Fruit fly (Drosophila melanogaster) whole organism, embryonic: Measurements from ENCODE around the gene ninaB.

Source experiments
- Ada2b ChIP-seq: fragments of 200-800 bp; sonication (Bioruptor generic); IDR thresholded peaks from 2 replicates; pipeline ENCODE4 v1.3.6; 2022; ENCODE audit warnings: missing biosample characterization, missing genetic modification characterization
- Atf3 ChIP-seq: fragments of 200-800 bp; sonication (Bioruptor generic); optimal IDR thresholded peaks from 3 replicates; lab custom pipeline; 2016; ENCODE audit warnings: missing biosample characterization, missing genetic modification characterization
- CG10147 ChIP-seq: fragments of 200-800 bp; sonication (Bioruptor generic); optimal IDR thresholded peaks from 2 replicates; lab custom pipeline; 2019; ENCODE audit warnings: missing biosample characterization, mild to moderate bottlenecking, missing genetic modification characterization, moderate library complexity
- CG10321 ChIP-seq: fragments of 200-800 bp; sonication (Bioruptor generic); IDR thresholded peaks from 2 replicates; pipeline ENCODE4 v1.3.6; 2022; ENCODE audit warnings: missing biosample characterization, missing genetic modification characterization
- CG10979 ChIP-seq: fragments of 200-800 bp; sonication (Bioruptor generic); optimal IDR thresholded peaks from 2 replicates; lab custom pipeline; 2018; ENCODE audit warnings: missing biosample characterization, mild to moderate bottlenecking, missing genetic modification characterization, moderate library complexity
- CG11398 ChIP-seq: fragments of 200-800 bp; sonication (Bioruptor generic); optimal IDR thresholded peaks from 2 replicates; lab custom pipeline; 2016; ENCODE audit warnings: missing biosample characterization, missing genetic modification characterization
- CG11695 ChIP-seq: fragments of 200-800 bp; sonication (Bioruptor generic); IDR thresholded peaks from 3 replicates; pipeline ENCODE4 v1.3.6; 2022; ENCODE audit warnings: missing biosample characterization, missing genetic modification characterization
- CG12942 ChIP-seq: fragments of 200-800 bp; sonication (Bioruptor generic); optimal IDR thresholded peaks from 3 replicates; lab custom pipeline; 2016; ENCODE audit warnings: missing biosample characterization, missing genetic modification characterization
- CG13624 ChIP-seq: fragments of 200-800 bp; sonication (Bioruptor generic); optimal IDR thresholded peaks from 2 replicates; lab custom pipeline; 2016; ENCODE audit warnings: missing biosample characterization, missing genetic modification characterization
- CG14050 ChIP-seq: fragments of 200-800 bp; sonication (Bioruptor generic); IDR thresholded peaks from 3 replicates; pipeline ENCODE4 v1.3.6; 2022; ENCODE audit warnings: missing biosample characterization, missing genetic modification characterization
- CG14965 ChIP-seq: fragments of 200-800 bp; sonication (Bioruptor generic); optimal IDR thresholded peaks from 2 replicates; lab custom pipeline; 2016; ENCODE audit warnings: missing biosample characterization, missing genetic modification characterization, borderline replicate concordance
- CG1647 ChIP-seq: fragments of 200-800 bp; sonication (Bioruptor generic); optimal IDR thresholded peaks from 3 replicates; lab custom pipeline; 2016; ENCODE audit warnings: missing biosample characterization, missing genetic modification characterization
- CG16813 ChIP-seq: fragments of 200-800 bp; sonication (Bioruptor generic); IDR thresholded peaks from 3 replicates; pipeline ENCODE4 v1.3.6; 2022; ENCODE audit warnings: missing biosample characterization, missing genetic modification characterization; ENCODE audit not compliant: partially characterized antibody
- CG17385 ChIP-seq: fragments of 200-800 bp; sonication (Bioruptor generic); optimal IDR thresholded peaks from 3 replicates; lab custom pipeline; 2018; ENCODE audit warnings: missing biosample characterization, mild to moderate bottlenecking, missing genetic modification characterization
- CG17612 ChIP-seq: fragments of 200-800 bp; sonication (Bioruptor generic); IDR thresholded peaks from 2 replicates; pipeline ENCODE4 v1.3.6; 2022; ENCODE audit warnings: missing biosample characterization, missing genetic modification characterization
- CG30020 ChIP-seq: fragments of 200-800 bp; optimal IDR thresholded peaks from 2 replicates; lab custom pipeline; 2019; ENCODE audit warnings: missing biosample characterization, mild to moderate bottlenecking, missing genetic modification characterization, moderate library complexity
- CG4424 ChIP-seq: fragments of 200-800 bp; sonication (Bioruptor generic); optimal IDR thresholded peaks from 3 replicates; lab custom pipeline; 2016; ENCODE audit warnings: missing biosample characterization, missing genetic modification characterization
- CG4707 ChIP-seq: fragments of 200-800 bp; sonication (Bioruptor generic); optimal IDR thresholded peaks from 2 replicates; lab custom pipeline; 2018; ENCODE audit warnings: missing biosample characterization, mild to moderate bottlenecking, missing genetic modification characterization, moderate library complexity
- CG5245 ChIP-seq: fragments of 200-800 bp; sonication (Bioruptor generic); optimal IDR thresholded peaks from 3 replicates; lab custom pipeline; 2016; ENCODE audit warnings: missing biosample characterization, missing genetic modification characterization
- CG6689 ChIP-seq: fragments of 200-800 bp; sonication (Bioruptor generic); IDR thresholded peaks from 2 replicates; pipeline ENCODE4 v1.3.6; 2022; ENCODE audit warnings: missing biosample characterization, missing genetic modification characterization
- CG6854 ChIP-seq: fragments of 200-800 bp; sonication (Bioruptor generic); optimal IDR thresholded peaks from 3 replicates; lab custom pipeline; 2017; ENCODE audit warnings: missing biosample characterization, mild to moderate bottlenecking, missing genetic modification characterization
- CG9817 ChIP-seq: fragments of 200-800 bp; sonication (Bioruptor generic); optimal IDR thresholded peaks from 2 replicates; lab custom pipeline; 2018; ENCODE audit warnings: missing biosample characterization, mild to moderate bottlenecking, missing genetic modification characterization, moderate library complexity
- Dek ChIP-seq: fragments of 200-800 bp; sonication (Bioruptor generic); optimal IDR thresholded peaks from 3 replicates; lab custom pipeline; 2019; ENCODE audit warnings: missing biosample characterization, mild to moderate bottlenecking, missing genetic modification characterization, moderate library complexity
- Dfd ChIP-seq, 2 experiments: fragments of >200 bp; optimal IDR thresholded peaks; 2 replicates each; lab custom pipeline; 2017; ENCODE audit warnings: missing biosample characterization in 2 of 2, missing genetic modification characterization in 2 of 2
- Drgx ChIP-seq: fragments of 200-800 bp; sonication (Bioruptor generic); IDR thresholded peaks from 2 replicates; pipeline ENCODE4 v1.3.6; 2022; ENCODE audit warnings: missing biosample characterization, missing genetic modification characterization
- ERR ChIP-seq: fragments of 200-800 bp; sonication (Bioruptor generic); optimal IDR thresholded peaks from 2 replicates; lab custom pipeline; 2016; ENCODE audit warnings: missing biosample characterization, missing genetic modification characterization
- NK7.1 ChIP-seq: fragments of 200-800 bp; sonication (Bioruptor generic); optimal IDR thresholded peaks from 3 replicates; lab custom pipeline; 2016; ENCODE audit warnings: missing biosample characterization, missing genetic modification characterization
- Pdp1 ChIP-seq, 2 experiments: fragments of 200-800 bp; sonication (Bioruptor generic); optimal IDR thresholded peaks; 3 replicates each; lab custom pipeline; 2016; ENCODE audit warnings: missing biosample characterization in 2 of 2, missing genetic modification characterization in 2 of 2, mild to moderate bottlenecking in 1 of 2, moderate library complexity in 1 of 2
- Sox102F ChIP-seq: fragments of 200-800 bp; sonication (Bioruptor generic); optimal IDR thresholded peaks from 2 replicates; lab custom pipeline; 2018; ENCODE audit warnings: missing biosample characterization, mild to moderate bottlenecking, missing genetic modification characterization, moderate library complexity
- Sry-δ ChIP-seq: fragments of 200-800 bp; sonication (Bioruptor generic); optimal IDR thresholded peaks from 2 replicates; lab custom pipeline; 2016; ENCODE audit warnings: missing biosample characterization, missing genetic modification characterization
- Ssrp ChIP-seq: fragments of 200-800 bp; sonication (Bioruptor generic); optimal IDR thresholded peaks from 2 replicates; lab custom pipeline; 2018; ENCODE audit warnings: missing biosample characterization, mild to moderate bottlenecking, missing genetic modification characterization, moderate library complexity
- Taf1 ChIP-seq: fragments of 200-800 bp; sonication (Bioruptor generic); IDR thresholded peaks from 2 replicates; pipeline ENCODE4 v1.3.6; 2022; ENCODE audit warnings: missing biosample characterization, missing genetic modification characterization
- Trl ChIP-seq, 3 experiments: fragments of >200 bp in 2 of 3; fragments of 200-800 bp in 1 of 3; sonication (Bioruptor generic) in 1 of 3; optimal IDR thresholded peaks; 2 replicates in 1 of 3; 3 replicates in 2 of 3; lab custom pipeline; 2016 to 2017; ENCODE audit warnings: missing biosample characterization in 1 of 3, missing genetic modification characterization in 1 of 3
- caup ChIP-seq: fragments of 200-800 bp; sonication (Bioruptor generic); optimal IDR thresholded peaks from 3 replicates; lab custom pipeline; 2017; ENCODE audit warnings: missing biosample characterization, mild to moderate bottlenecking, missing genetic modification characterization, moderate library complexity; ENCODE audit not compliant: severe bottlenecking
- crol ChIP-seq: fragments of 200-800 bp; sonication (Bioruptor generic); IDR thresholded peaks from 2 replicates; pipeline ENCODE4 v1.3.6; 2022; ENCODE audit warnings: missing biosample characterization, missing genetic modification characterization
- fru ChIP-seq: fragments of >200 bp; optimal IDR thresholded peaks from 2 replicates; lab custom pipeline; 2017
- gro ChIP-seq: fragments of 200-800 bp; sonication (Bioruptor generic); optimal IDR thresholded peaks from 2 replicates; lab custom pipeline; 2016; ENCODE audit warnings: missing biosample characterization, missing genetic modification characterization
- hb ChIP-seq: fragments of 200-800 bp; sonication (Bioruptor generic); IDR thresholded peaks from 3 replicates; pipeline ENCODE4 v1.3.6; 2022; ENCODE audit warnings: missing biosample characterization, missing genetic modification characterization; ENCODE audit not compliant: partially characterized antibody
- mirr ChIP-seq: fragments of 200-800 bp; sonication (Bioruptor generic); optimal IDR thresholded peaks from 3 replicates; lab custom pipeline; 2018; ENCODE audit warnings: missing biosample characterization, mild to moderate bottlenecking, missing genetic modification characterization
- nom ChIP-seq: fragments of 200-800 bp; sonication (Bioruptor generic); optimal IDR thresholded peaks from 2 replicates; lab custom pipeline; 2017; ENCODE audit warnings: missing biosample characterization, missing genetic modification characterization, mild to moderate bottlenecking, moderate library complexity, missing genetic modification reagents
- peb ChIP-seq: fragments of 200-800 bp; sonication (Bioruptor generic); IDR thresholded peaks from 2 replicates; pipeline ENCODE4 v1.3.6; 2022; ENCODE audit warnings: missing biosample characterization, missing genetic modification characterization
- run ChIP-seq: fragments of 200-800 bp; sonication (Bioruptor generic); optimal IDR thresholded peaks from 3 replicates; lab custom pipeline; 2018; ENCODE audit warnings: missing biosample characterization, mild to moderate bottlenecking, missing genetic modification characterization
- sd ChIP-seq: fragments of 200-800 bp; sonication (Bioruptor generic); optimal IDR thresholded peaks from 3 replicates; lab custom pipeline; 2018; ENCODE audit warnings: missing biosample characterization, mild to moderate bottlenecking, missing genetic modification characterization, moderate library complexity
- slp2 ChIP-seq: fragments of 200-800 bp; sonication (Bioruptor generic); optimal IDR thresholded peaks from 2 replicates; lab custom pipeline; 2016; ENCODE audit warnings: missing biosample characterization, missing genetic modification characterization
- trem ChIP-seq: fragments of 200-800 bp; optimal IDR thresholded peaks from 3 replicates; lab custom pipeline; 2019; ENCODE audit warnings: missing biosample characterization, mild to moderate bottlenecking, missing genetic modification characterization, moderate library complexity
- wek ChIP-seq: fragments of 200-800 bp; sonication (Bioruptor generic); optimal IDR thresholded peaks from 3 replicates; lab custom pipeline; 2018; ENCODE audit warnings: missing biosample characterization, mild to moderate bottlenecking, missing genetic modification characterization, moderate library complexity
- zen ChIP-seq: fragments of 200-800 bp; sonication (Bioruptor generic); optimal IDR thresholded peaks from 3 replicates; lab custom pipeline; 2018; ENCODE audit warnings: missing biosample characterization, mild to moderate bottlenecking, missing genetic modification characterization, moderate library complexity
- zfh1 ChIP-seq: fragments of 200-800 bp; sonication (Bioruptor generic); IDR thresholded peaks from 3 replicates; pipeline ENCODE4 v1.3.6; 2022; ENCODE audit warnings: missing biosample characterization, missing genetic modification characterization

Gene ninaB

dm6 chr3R:13676137-13677086 is 24.0 kb upstream of the ninaB start, which contains the start of the genes Lkb1 and CG9588 (continued):
- TF ChIP-seq CG6689 (GFP tag; lab: Robert Waterston, UW) = peak; percentile 81
- TF ChIP-seq Sry-δ (GFP tag; lab: Kevin White, UChicago) = peak; percentile 32
- TF ChIP-seq CG14965 (GFP tag; lab: Kevin White, UChicago) = no peak
- TF ChIP-seq fru (lab: Kevin White, UChicago) = no peak
- TF ChIP-seq CG17612 (GFP tag; lab: Robert Waterston, UW) = peak; percentile 47; the same call in 1 of the 2 replicates
- no peak for TF ChIP-seq run (tag; lab: Kevin White, UChicago)
- peak; percentile 66 for TF ChIP-seq peb (GFP tag; lab: Robert Waterston, UW)
- no peak for TF ChIP-seq CG16813 (GFP tag; lab: Robert Waterston, UW)
- peak; percentile 44 for TF ChIP-seq CG9817
- TF ChIP-seq NK7.1 (GFP tag; lab: Kevin White, UChicago) = peak; percentile 34
- peak; percentile 39 for TF ChIP-seq Atf3
- TF ChIP-seq Drgx (GFP tag; lab: Robert Waterston, UW) = peak; percentile 91
- peak; percentile 59 for TF ChIP-seq Sox102F
- no peak for TF ChIP-seq CG17385 (GFP tag; lab: Kevin White, UChicago)
- TF ChIP-seq CG1647 (GFP tag; lab: Kevin White, UChicago) = no peak
- peak; percentile 17 for TF ChIP-seq ERR (GFP tag; lab: Kevin White, UChicago)
- TF ChIP-seq crol (GFP tag; lab: Robert Waterston, UW) = no peak
- TF ChIP-seq CG4707 (GFP tag; lab: Kevin White, UChicago) = no peak
- no peak for TF ChIP-seq CG4424
- peak; percentile 35 for TF ChIP-seq slp2 (GFP tag; lab: Kevin White, UChicago)
- TF ChIP-seq wek (GFP tag; lab: Kevin White, UChicago) = no peak
- peak; percentile 57 for TF ChIP-seq CG12942
- TF ChIP-seq CG11398 (GFP tag; lab: Kevin White, UChicago) = no peak
- no peak for TF ChIP-seq CG30020 (tag; lab: Kevin White, UChicago)
- TF ChIP-seq CG13624 = peak; percentile 45
- no peak for TF ChIP-seq hb (GFP tag; lab: Robert Waterston, UW)
- TF ChIP-seq Dek (tag; lab: Kevin White, UChicago) = no peak
- peak; percentile 57; the same call in 2 of the 3 replicates for TF ChIP-seq CG14050 (GFP tag; lab: Robert Waterston, UW)
- peak; percentile 67 for TF ChIP-seq Ada2b
- TF ChIP-seq Ssrp = no peak
- peak; percentile 72; the same call in 2 of the 3 replicates for TF ChIP-seq CG11695 (GFP tag; lab: Robert Waterston, UW)
- TF ChIP-seq CG5245 = no peak
- TF ChIP-seq trem (tag; lab: Kevin White, UChicago) = peak; percentile 58
- TF ChIP-seq caup = peak; percentile 42
- peak; percentile 40; the same call in 1 of the 2 replicates for TF ChIP-seq CG10321 (GFP tag; lab: Robert Waterston, UW)
- no peak for TF ChIP-seq sd (tag; lab: Kevin White, UChicago)
- TF ChIP-seq zen (tag; lab: Kevin White, UChicago) = peak; percentile 5
- TF ChIP-seq mirr (GFP tag; lab: Kevin White, UChicago) = no peak
- TF ChIP-seq zfh1 (GFP tag; lab: Robert Waterston, UW) = peak; percentile 88
- peak; percentile 62; the same call in 1 of the 2 replicates for TF ChIP-seq Taf1 (GFP tag; lab: Robert Waterston, UW)
- peak; percentile 38 to 41 for TF ChIP-seq Pdp1 (GFP tag; optimal IDR thresholded peaks at IDR 0.05; lab: Kevin White, UChicago)
- TF ChIP-seq Trl (optimal IDR thresholded peaks at IDR 0.05; lab: Kevin White, UChicago) = no peak
- TF ChIP-seq Trl (GFP tag; optimal IDR thresholded peaks at IDR 0.05; lab: Kevin White, UChicago) = peak; percentile 3
- TF ChIP-seq CG10147 (GFP tag; lab: Kevin White, UChicago) = no peak
- peak; percentile 47 for TF ChIP-seq gro (GFP tag; lab: Kevin White, UChicago)
- TF ChIP-seq CG6854 (GFP tag; lab: Kevin White, UChicago) = no peak
- peak; percentile 40 for TF ChIP-seq nom (GFP tag; lab: Kevin White, UChicago)
- no peak for TF ChIP-seq Dfd (GFP tag; optimal IDR thresholded peaks at IDR 0.05; lab: Kevin White, UChicago)
- TF ChIP-seq CG10979 = peak; percentile 16
